Worm (Caenorhabditis elegans) whole organism, L3 larva: ENCODE data around the gene sel-12.

ENCODE experiments used
- aly-2 ChIP-seq: fragments of 150-350 bp; optimal IDR thresholded peaks from 2 replicates; lab custom pipeline; 2014; ENCODE audit warnings: missing biosample characterization, missing genetic modification characterization
- ama-1 ChIP-seq: fragments of 150-350 bp; optimal IDR thresholded peaks from 2 replicates; lab custom pipeline; 2018
- ceh-16 ChIP-seq: sonication (generic microtip); optimal IDR thresholded peaks from 2 replicates; lab custom pipeline; 2017; ENCODE audit warnings: missing biosample characterization, missing genetic modification characterization
- ceh-9 ChIP-seq: sonication (generic microtip); optimal IDR thresholded peaks from 2 replicates; lab custom pipeline; 2018; ENCODE audit warnings: missing biosample characterization, missing genetic modification characterization
- egl-27 ChIP-seq: sonication (generic microtip); optimal IDR thresholded peaks from 4 replicates; lab custom pipeline; 2017; ENCODE audit warnings: missing biosample characterization, missing genetic modification reagents, missing genetic modification characterization
- elt-1 ChIP-seq: fragments of 150-350 bp; optimal IDR thresholded peaks from 2 replicates; lab custom pipeline; 2014; ENCODE audit warnings: missing biosample characterization, missing genetic modification characterization
- elt-2 ChIP-seq: sonication (generic microtip); optimal IDR thresholded peaks from 2 replicates; lab custom pipeline; 2016; ENCODE audit warnings: missing genetic modification reagents, mild to moderate bottlenecking, missing genetic modification characterization, missing compliant biosample characterization
- elt-3 ChIP-seq, 3 experiments: fragments of 150-350 bp in 1 of 3; sonication (generic microtip) in 2 of 3; optimal IDR thresholded peaks; 2 replicates in 2 of 3; 4 replicates in 1 of 3; lab custom pipeline; 2014 to 2017; ENCODE audit warnings: missing biosample characterization in 3 of 3, missing genetic modification characterization in 3 of 3
- fkh-10 ChIP-seq: sonication (generic microtip); optimal IDR thresholded peaks from 2 replicates; lab custom pipeline; 2017; ENCODE audit warnings: missing biosample characterization, missing genetic modification reagents, missing genetic modification characterization
- fkh-2 ChIP-seq: fragments of 150-350 bp; optimal IDR thresholded peaks from 2 replicates; lab custom pipeline; 2014; ENCODE audit warnings: missing biosample characterization, missing genetic modification reagents, missing genetic modification characterization
- fos-1 ChIP-seq: fragments of 150-350 bp; optimal IDR thresholded peaks from 2 replicates; lab custom pipeline; 2014; ENCODE audit warnings: missing biosample characterization, missing genetic modification characterization
- hmg-11 ChIP-seq: sonication (generic microtip); optimal IDR thresholded peaks from 2 replicates; lab custom pipeline; 2016; ENCODE audit warnings: missing genetic modification characterization, missing compliant biosample characterization
- jun-1 ChIP-seq: fragments of 150-350 bp; optimal IDR thresholded peaks from 2 replicates; lab custom pipeline; 2014; ENCODE audit warnings: missing biosample characterization, missing genetic modification reagents, missing genetic modification characterization
- lin-15B ChIP-seq: fragments of 150-350 bp; optimal IDR thresholded peaks from 2 replicates; lab custom pipeline; 2014; ENCODE audit warnings: missing biosample characterization, missing genetic modification characterization
- lin-39 ChIP-seq: fragments of 150-350 bp; optimal IDR thresholded peaks from 2 replicates; lab custom pipeline; 2018; ENCODE audit warnings: missing biosample characterization, missing genetic modification reagents, missing genetic modification characterization
- lsy-12 ChIP-seq: sonication (generic microtip); optimal IDR thresholded peaks from 2 replicates; lab custom pipeline; 2016; ENCODE audit warnings: mild to moderate bottlenecking, missing genetic modification characterization, missing compliant biosample characterization
- mml-1 ChIP-seq: fragments of 150-350 bp; sonication (generic microtip); optimal IDR thresholded peaks from 3 replicates; lab custom pipeline; 2014; ENCODE audit warnings: missing biosample characterization, missing genetic modification characterization
- nfya-1 ChIP-seq: sonication (generic microtip); optimal IDR thresholded peaks from 2 replicates; lab custom pipeline; 2017; ENCODE audit warnings: missing genetic modification characterization, mild to moderate bottlenecking, missing compliant biosample characterization, antibody characterized with exemption, moderate library complexity; ENCODE audit not compliant: insufficient read depth
- nhr-11 ChIP-seq: fragments of 150-350 bp; optimal IDR thresholded peaks from 2 replicates; lab custom pipeline; 2014; ENCODE audit warnings: missing biosample characterization, missing genetic modification characterization
- nhr-12 ChIP-seq: fragments of 150-350 bp; optimal IDR thresholded peaks from 2 replicates; lab custom pipeline; 2014; ENCODE audit warnings: missing biosample characterization, missing genetic modification characterization
- nhr-23 ChIP-seq: fragments of 150-350 bp; optimal IDR thresholded peaks from 2 replicates; lab custom pipeline; 2014; ENCODE audit warnings: missing biosample characterization, missing genetic modification reagents, missing genetic modification characterization
- nhr-237 ChIP-seq: fragments of 150-350 bp; optimal IDR thresholded peaks from 2 replicates; lab custom pipeline; 2014; ENCODE audit warnings: missing biosample characterization, missing genetic modification characterization
- nhr-25 ChIP-seq: sonication (generic microtip); optimal IDR thresholded peaks from 2 replicates; lab custom pipeline; 2017; ENCODE audit warnings: missing biosample characterization, missing genetic modification characterization
- nhr-43 ChIP-seq: sonication (generic microtip); optimal IDR thresholded peaks from 2 replicates; lab custom pipeline; 2016; ENCODE audit warnings: mild to moderate bottlenecking, missing genetic modification characterization, missing compliant biosample characterization; ENCODE audit not compliant: poor library complexity, severe bottlenecking
- nhr-76 ChIP-seq: fragments of 150-350 bp; sonication (generic microtip); optimal IDR thresholded peaks from 5 replicates; lab custom pipeline; 2014; ENCODE audit warnings: missing biosample characterization, missing genetic modification characterization
- pha-4 ChIP-seq: fragments of 150-350 bp; optimal IDR thresholded peaks from 2 replicates; lab custom pipeline; 2014; ENCODE audit warnings: missing biosample characterization, missing genetic modification reagents, missing genetic modification characterization
- pqm-1 ChIP-seq: fragments of 150-350 bp; optimal IDR thresholded peaks from 2 replicates; lab custom pipeline; 2017; ENCODE audit warnings: missing biosample characterization, missing genetic modification characterization, inconsistent platforms
- skn-1 ChIP-seq: fragments of 150-350 bp; optimal IDR thresholded peaks from 2 replicates; lab custom pipeline; 2014; ENCODE audit warnings: missing biosample characterization, missing genetic modification characterization
- snpc-4 ChIP-seq: fragments of 150-350 bp; optimal IDR thresholded peaks from 2 replicates; lab custom pipeline; 2014; ENCODE audit warnings: missing biosample characterization, missing genetic modification characterization
- tbx-2 ChIP-seq: sonication (generic microtip); optimal IDR thresholded peaks from 2 replicates; lab custom pipeline; 2016; ENCODE audit warnings: mild to moderate bottlenecking, missing genetic modification characterization, missing compliant biosample characterization
- unc-39 ChIP-seq: sonication (generic microtip); optimal IDR thresholded peaks from 4 replicates; lab custom pipeline; 2017; ENCODE audit warnings: missing biosample characterization, missing genetic modification characterization
- ztf-4 ChIP-seq: fragments of 150-350 bp; optimal IDR thresholded peaks from 2 replicates; lab custom pipeline; 2014; ENCODE audit warnings: missing biosample characterization, missing genetic modification characterization

sel-12 gene

ce11 chrX:924495-925008, 8.9 kb downstream of the sel-12 start, which contains the start of the genes pifk-1 and tbc-11:
TSS of gene pifk-1 (minus strand) at chrX:924511.
TSS of gene tbc-11 (plus strand) at chrX:924958.
- TF ChIP-seq jun-1 (tag; lab: Kevin White, UChicago), result peak; percentile 0
- no peak for TF ChIP-seq aly-2 (tag; lab: Kevin White, UChicago)
- TF ChIP-seq nfya-1, result peak; percentile 63
- TF ChIP-seq skn-1 (tag; lab: Kevin White, UChicago), result peak; percentile 66
- peak; percentile 61 for TF ChIP-seq nhr-25 (tag; lab: Kevin White, UChicago)
- no peak for TF ChIP-seq nhr-43 (tag; lab: Kevin White, UChicago)
- TF ChIP-seq lin-15B (tag; lab: Kevin White, UChicago), result peak; percentile 66
- no peak for TF ChIP-seq nhr-12 (tag; lab: Kevin White, UChicago)
- no peak for TF ChIP-seq ztf-4 (tag; lab: Kevin White, UChicago)
- peak; percentile 74 for TF ChIP-seq pqm-1 (tag; lab: Kevin White, UChicago)
- peak; percentile 42 for TF ChIP-seq hmg-11
- peak; percentile 62 for TF ChIP-seq nhr-23 (tag; lab: Kevin White, UChicago)
- TF ChIP-seq fkh-10 (GFP tag; lab: Kevin White, UChicago), result no peak
- no peak for TF ChIP-seq egl-27 (tag; lab: Kevin White, UChicago)
- TF ChIP-seq pha-4 (tag; lab: Kevin White, UChicago), result peak; percentile 95
- no peak for TF ChIP-seq nhr-11 (tag; lab: Kevin White, UChicago)
- TF ChIP-seq ceh-9 (tag; lab: Kevin White, UChicago), result no peak
- TF ChIP-seq snpc-4 (tag; lab: Kevin White, UChicago), result peak; percentile 64
- TF ChIP-seq lin-39, result peak; percentile 41
- no peak for TF ChIP-seq mml-1 (tag; lab: Kevin White, UChicago)
- TF ChIP-seq elt-2 (tag; lab: Kevin White, UChicago), result peak; percentile 50
- peak; percentile 21 for TF ChIP-seq ama-1

- no peak for TF ChIP-seq ceh-16 (tag; lab: Kevin White, UChicago)
- TF ChIP-seq mml-1 (tag; lab: Kevin White, UChicago), result no peak
- TF ChIP-seq nhr-12 (tag; lab: Kevin White, UChicago), result no peak
- TF ChIP-seq fkh-2, result no peak
- no peak for TF ChIP-seq egl-27 (tag; lab: Kevin White, UChicago)
- no peak for TF ChIP-seq elt-3 (tag; optimal IDR thresholded peaks at IDR 0.05; lab: Kevin White, UChicago)
- TF ChIP-seq ceh-9 (tag; lab: Kevin White, UChicago), result no peak
- TF ChIP-seq jun-1 (tag; lab: Kevin White, UChicago), result no peak
- TF ChIP-seq nhr-43 (tag; lab: Kevin White, UChicago), result no peak
- TF ChIP-seq skn-1 (tag; lab: Kevin White, UChicago), result no peak
- TF ChIP-seq ztf-4 (tag; lab: Kevin White, UChicago), result no peak
- no peak for TF ChIP-seq snpc-4 (tag; lab: Kevin White, UChicago)
These were observed 10.5 kb downstream of the sel-12 start for ce11 chrX:926125-926524.

- TF ChIP-seq pha-4 (tag; lab: Kevin White, UChicago), result peak; percentile 69
- TF ChIP-seq unc-39, result no peak
These were observed 12.0 kb downstream of the sel-12 start for ce11 chrX:927632-928031.

ce11 chrX:932874-933273, 17.2 kb downstream of the sel-12 start:
- peak; percentile 36 for TF ChIP-seq lin-39
- no peak for TF ChIP-seq nhr-25 (tag; lab: Kevin White, UChicago)
- TF ChIP-seq nfya-1, result peak; percentile 55
- TF ChIP-seq nhr-76 (tag; lab: Kevin White, UChicago), result no peak
- TF ChIP-seq hmg-11, result peak; percentile 53
- TF ChIP-seq fkh-10 (GFP tag; lab: Kevin White, UChicago), result peak; percentile 69
- TF ChIP-seq, all 47 proteins: peak for 4

ce11 chrX:933504-933903, 17.8 kb downstream of the sel-12 start, which contains the start of gene F35H12.1:
TSS of gene F35H12.1 (plus strand) at chrX:933804.
- no peak for TF ChIP-seq lsy-12 (tag; lab: Kevin White, UChicago)
- no peak for TF ChIP-seq elt-2 (tag; lab: Kevin White, UChicago)
- TF ChIP-seq nhr-23 (tag; lab: Kevin White, UChicago), result no peak
- TF ChIP-seq mml-1 (tag; lab: Kevin White, UChicago), result no peak
- no peak for TF ChIP-seq elt-1 (tag; lab: Kevin White, UChicago)
- no peak for TF ChIP-seq ztf-4 (tag; lab: Kevin White, UChicago)
- no peak for TF ChIP-seq nhr-237 (tag; lab: Kevin White, UChicago)
- TF ChIP-seq fos-1 (tag; lab: Kevin White, UChicago), result no peak
- TF ChIP-seq tbx-2 (tag; lab: Kevin White, UChicago), result no peak
- no peak for TF ChIP-seq fkh-2
